Fruit fly (Drosophila melanogaster): ENCODE data around the gene Ten-m.

Gene Ten-m

dm6 chr3L:22369467-22370018 is 38.1 kb downstream of the Ten-m start:
- TF ChIP-seq Myc (optimal IDR thresholded peaks at IDR 0.05) (no peak), Sin3A (optimal IDR thresholded peaks at IDR 0.05) (no peak), h (optimal IDR thresholded peaks at IDR 0.05) (no peak), psq (optimal IDR thresholded peaks at IDR 0.05) (no peak), ttk (optimal IDR thresholded peaks at IDR 0.05) (no peak), insv (optimal IDR thresholded peaks at IDR 0.05) (no peak)

dm6 chr3L:22366942-22367341 is 40.7 kb downstream of the Ten-m start:
- TF ChIP-seq insv (optimal IDR thresholded peaks at IDR 0.05) (no peak), Myc (optimal IDR thresholded peaks at IDR 0.05) (no peak), h (optimal IDR thresholded peaks at IDR 0.05) (no peak), psq (optimal IDR thresholded peaks at IDR 0.05) (no peak), ttk (optimal IDR thresholded peaks at IDR 0.05) (no peak), Sin3A (optimal IDR thresholded peaks at IDR 0.05) (no peak)

- TF ChIP-seq psq (optimal IDR thresholded peaks at IDR 0.05): no peak
- no peak for TF ChIP-seq insv (optimal IDR thresholded peaks at IDR 0.05)
- no peak for TF ChIP-seq h (optimal IDR thresholded peaks at IDR 0.05)
- TF ChIP-seq ttk (optimal IDR thresholded peaks at IDR 0.05): no peak
- TF ChIP-seq Myc (optimal IDR thresholded peaks at IDR 0.05): no peak
- TF ChIP-seq Sin3A (optimal IDR thresholded peaks at IDR 0.05): no peak
Observed at dm6 chr3L:22364345-22364744, 43.3 kb downstream of the Ten-m start.

- TF ChIP-seq Myc (optimal IDR thresholded peaks at IDR 0.05) (no peak), h (optimal IDR thresholded peaks at IDR 0.05) (no peak), Sin3A (optimal IDR thresholded peaks at IDR 0.05) (no peak), insv (optimal IDR thresholded peaks at IDR 0.05) (no peak), ttk (optimal IDR thresholded peaks at IDR 0.05) (no peak), psq (optimal IDR thresholded peaks at IDR 0.05) (no peak)
Observed at dm6 chr3L:22352634-22353033, 55.0 kb downstream of the Ten-m start.

dm6 chr3L:22351550-22351949 is 56.1 kb downstream of the Ten-m start:
- no peak for TF ChIP-seq psq (optimal IDR thresholded peaks at IDR 0.05)

- TF ChIP-seq insv (optimal IDR thresholded peaks at IDR 0.05) (no peak), h (optimal IDR thresholded peaks at IDR 0.05) (no peak), ttk (optimal IDR thresholded peaks at IDR 0.05) (no peak), psq (optimal IDR thresholded peaks at IDR 0.05) (no peak), Myc (optimal IDR thresholded peaks at IDR 0.05) (no peak), Sin3A (optimal IDR thresholded peaks at IDR 0.05) (no peak)
Observed at dm6 chr3L:22350683-22351082, 57.0 kb downstream of the Ten-m start.

dm6 chr3L:22349532-22349931 is 58.1 kb downstream of the Ten-m start:
- no peak for TF ChIP-seq insv (optimal IDR thresholded peaks at IDR 0.05)
- TF ChIP-seq Myc (optimal IDR thresholded peaks at IDR 0.05): no peak
- TF ChIP-seq h (optimal IDR thresholded peaks at IDR 0.05): no peak
- no peak for TF ChIP-seq psq (optimal IDR thresholded peaks at IDR 0.05)
- no peak for TF ChIP-seq Sin3A (optimal IDR thresholded peaks at IDR 0.05)
- TF ChIP-seq ttk (optimal IDR thresholded peaks at IDR 0.05): no peak

dm6 chr3L:22346566-22347146 is 61.0 kb downstream of the Ten-m start:
- TF ChIP-seq psq (optimal IDR thresholded peaks at IDR 0.05) (no peak), Sin3A (optimal IDR thresholded peaks at IDR 0.05) (no peak), ttk (optimal IDR thresholded peaks at IDR 0.05) (no peak), insv (optimal IDR thresholded peaks at IDR 0.05) (no peak), Myc (optimal IDR thresholded peaks at IDR 0.05) (no peak), h (optimal IDR thresholded peaks at IDR 0.05) (no peak)

- TF ChIP-seq Myc (optimal IDR thresholded peaks at IDR 0.05) (no peak), ttk (optimal IDR thresholded peaks at IDR 0.05) (no peak), Sin3A (optimal IDR thresholded peaks at IDR 0.05) (no peak), insv (optimal IDR thresholded peaks at IDR 0.05) (no peak), h (optimal IDR thresholded peaks at IDR 0.05) (no peak), psq (optimal IDR thresholded peaks at IDR 0.05) (no peak)
Observed at dm6 chr3L:22342565-22342964, 65.1 kb downstream of the Ten-m start.

dm6 chr3L:22337816-22338215 is 69.8 kb downstream of the Ten-m start:
- TF ChIP-seq Sin3A (optimal IDR thresholded peaks at IDR 0.05): no peak
- TF ChIP-seq ttk (optimal IDR thresholded peaks at IDR 0.05): no peak
- TF ChIP-seq Myc (optimal IDR thresholded peaks at IDR 0.05): no peak

- TF ChIP-seq Myc (optimal IDR thresholded peaks at IDR 0.05): no peak
- no peak for TF ChIP-seq Sin3A (optimal IDR thresholded peaks at IDR 0.05)
Observed at dm6 chr3L:22329478-22329877, 78.2 kb downstream of the Ten-m start, which contains the start of gene CG32450. CG32450 (plus strand) TSS chr3L:22329778.

dm6 chr3L:22316913-22317312 is 90.8 kb downstream of the Ten-m start:
- TF ChIP-seq insv (optimal IDR thresholded peaks at IDR 0.05): no peak
- TF ChIP-seq Sin3A (optimal IDR thresholded peaks at IDR 0.05): no peak
- TF ChIP-seq Myc (optimal IDR thresholded peaks at IDR 0.05): no peak
- no peak for TF ChIP-seq psq (optimal IDR thresholded peaks at IDR 0.05)
- TF ChIP-seq h (optimal IDR thresholded peaks at IDR 0.05): no peak
- no peak for TF ChIP-seq ttk (optimal IDR thresholded peaks at IDR 0.05)

- no peak for TF ChIP-seq ttk (optimal IDR thresholded peaks at IDR 0.05)
- no peak for TF ChIP-seq Sin3A (optimal IDR thresholded peaks at IDR 0.05)
- no peak for TF ChIP-seq psq (optimal IDR thresholded peaks at IDR 0.05)
- TF ChIP-seq Myc (optimal IDR thresholded peaks at IDR 0.05): no peak
- TF ChIP-seq h (optimal IDR thresholded peaks at IDR 0.05): no peak
- TF ChIP-seq insv (optimal IDR thresholded peaks at IDR 0.05): no peak
Observed at dm6 chr3L:22287994-22288766, 119.5 kb downstream of the Ten-m start, which contains the start of the genes Hem and IleRS. Hem (minus strand) TSS chr3L:22288195. IleRS (plus strand) TSS chr3L:22288665.

Data from Kc167 (cell line).